Fruit fly (Drosophila melanogaster): ENCODE data around the gene CG9586.

dm6 chr2L:9157770-9158169 is 8.5 kb downstream of the CG9586 start:
- no peak for TF ChIP-seq psq (optimal IDR thresholded peaks at IDR 0.05)
- TF ChIP-seq usp (GFP tag; optimal IDR thresholded peaks at IDR 0.05) = no peak
- TF ChIP-seq pan (optimal IDR thresholded peaks at IDR 0.05) = no peak
